Fruit fly (Drosophila melanogaster) whole organism, embryonic: ENCODE measurements around the gene Smox.

ENCODE experiments used
- CG11560 ChIP-seq: fragments of 200-800 bp; sonication (Bioruptor generic); IDR thresholded peaks from 3 replicates; pipeline ENCODE4 v1.3.6; 2022; ENCODE audit warnings: missing biosample characterization, missing genetic modification characterization
- CG12391 ChIP-seq: fragments of 200-800 bp; sonication (Bioruptor generic); optimal IDR thresholded peaks from 3 replicates; lab custom pipeline; 2018; ENCODE audit warnings: missing biosample characterization, mild to moderate bottlenecking, missing genetic modification characterization, moderate library complexity
- CG14050 ChIP-seq: fragments of 200-800 bp; sonication (Bioruptor generic); IDR thresholded peaks from 3 replicates; pipeline ENCODE4 v1.3.6; 2022; ENCODE audit warnings: missing biosample characterization, missing genetic modification characterization
- CG14710 ChIP-seq: fragments of 200-800 bp; sonication (Bioruptor generic); optimal IDR thresholded peaks from 3 replicates; lab custom pipeline; 2019; ENCODE audit warnings: missing biosample characterization, mild to moderate bottlenecking, missing genetic modification characterization, moderate library complexity
- CG17361 ChIP-seq: fragments of 200-800 bp; sonication (Bioruptor generic); IDR thresholded peaks from 3 replicates; pipeline ENCODE4 v1.3.6; 2022; ENCODE audit warnings: missing biosample characterization, missing genetic modification characterization
- CG17568 ChIP-seq: fragments of 200-800 bp; sonication (Bioruptor generic); optimal IDR thresholded peaks from 2 replicates; lab custom pipeline; 2018; ENCODE audit warnings: missing biosample characterization, mild to moderate bottlenecking, missing genetic modification characterization, moderate library complexity
- CG17612 ChIP-seq: fragments of 200-800 bp; sonication (Bioruptor generic); IDR thresholded peaks from 2 replicates; pipeline ENCODE4 v1.3.6; 2022; ENCODE audit warnings: missing biosample characterization, missing genetic modification characterization
- CG1832 ChIP-seq: fragments of 200-800 bp; sonication (Bioruptor generic); optimal IDR thresholded peaks from 2 replicates; lab custom pipeline; 2017; ENCODE audit warnings: missing biosample characterization, mild to moderate bottlenecking, missing genetic modification characterization, inconsistent platforms
- CG18619 ChIP-seq: fragments of 200-800 bp; sonication (Bioruptor generic); optimal IDR thresholded peaks from 3 replicates; lab custom pipeline; 2017; ENCODE audit warnings: missing biosample characterization, mild to moderate bottlenecking, missing genetic modification characterization
- CG2116 ChIP-seq: fragments of 200-800 bp; sonication (Bioruptor generic); optimal IDR thresholded peaks from 3 replicates; lab custom pipeline; 2018; ENCODE audit warnings: missing biosample characterization, mild to moderate bottlenecking, missing genetic modification characterization
- CG2199 ChIP-seq: fragments of 200-800 bp; sonication (Bioruptor generic); IDR thresholded peaks from 3 replicates; pipeline ENCODE4 v1.3.6; 2022; ENCODE audit warnings: missing biosample characterization, missing genetic modification characterization
- CG2875 ChIP-seq: fragments of 200-800 bp; sonication (Bioruptor generic); optimal IDR thresholded peaks from 2 replicates; lab custom pipeline; 2017; ENCODE audit warnings: missing biosample characterization, mild to moderate bottlenecking, missing genetic modification characterization, missing genetic modification reagents
- CG2889 ChIP-seq: fragments of 200-800 bp; sonication (Bioruptor generic); IDR thresholded peaks from 3 replicates; pipeline ENCODE4 v1.3.6; 2022; ENCODE audit warnings: missing biosample characterization, missing genetic modification characterization
- CG30403 ChIP-seq: fragments of 200-800 bp; sonication (Bioruptor generic); optimal IDR thresholded peaks from 3 replicates; lab custom pipeline; 2016; ENCODE audit warnings: missing biosample characterization, missing genetic modification characterization
- CG31365 ChIP-seq: fragments of 200-800 bp; sonication (Bioruptor generic); optimal IDR thresholded peaks from 2 replicates; lab custom pipeline; 2018; ENCODE audit warnings: missing biosample characterization, mild to moderate bottlenecking, missing genetic modification characterization
- CG3281 ChIP-seq: fragments of 200-800 bp; sonication (Bioruptor generic); optimal IDR thresholded peaks from 3 replicates; lab custom pipeline; 2017; ENCODE audit warnings: missing biosample characterization, mild to moderate bottlenecking, missing genetic modification characterization
- CG3847 ChIP-seq: fragments of 200-800 bp; sonication (Bioruptor generic); IDR thresholded peaks from 2 replicates; pipeline ENCODE4 v1.3.6; 2022; ENCODE audit warnings: missing biosample characterization, missing genetic modification characterization
- CG4282 ChIP-seq: fragments of 200-800 bp; sonication (Bioruptor generic); optimal IDR thresholded peaks from 2 replicates; lab custom pipeline; 2016; ENCODE audit warnings: missing biosample characterization, missing genetic modification characterization
- CG5953 ChIP-seq: fragments of 200-800 bp; sonication (Bioruptor generic); IDR thresholded peaks from 2 replicates; pipeline ENCODE4 v1.3.6; 2022; ENCODE audit warnings: missing biosample characterization, missing genetic modification characterization
- CG8290 ChIP-seq, 3 experiments: fragments of 200-800 bp; sonication (Bioruptor generic); optimal IDR thresholded peaks; 2 replicates each; lab custom pipeline; 2016 to 2019; ENCODE audit warnings: missing biosample characterization in 3 of 3, missing genetic modification characterization in 3 of 3, mild to moderate bottlenecking in 2 of 3, moderate library complexity in 1 of 3
- CHES-1-like ChIP-seq: fragments of 200-800 bp; sonication (Bioruptor generic); optimal IDR thresholded peaks from 2 replicates; lab custom pipeline; 2016; ENCODE audit warnings: missing biosample characterization, missing genetic modification characterization
- Dll ChIP-seq: fragments of 200-800 bp; sonication (Bioruptor generic); IDR thresholded peaks from 4 replicates; pipeline ENCODE4 v1.3.6; 2022; ENCODE audit warnings: missing biosample characterization, missing genetic modification characterization; ENCODE audit not compliant: partially characterized antibody
- Doc3 ChIP-seq: fragments of 200-800 bp; sonication (Bioruptor generic); IDR thresholded peaks from 3 replicates; pipeline ENCODE4 v1.3.6; 2022; ENCODE audit warnings: missing biosample characterization, missing genetic modification characterization; ENCODE audit not compliant: partially characterized antibody
- Drgx ChIP-seq: fragments of 200-800 bp; sonication (Bioruptor generic); IDR thresholded peaks from 2 replicates; pipeline ENCODE4 v1.3.6; 2022; ENCODE audit warnings: missing biosample characterization, missing genetic modification characterization
- Hey ChIP-seq: fragments of 200-800 bp; sonication (Bioruptor generic); optimal IDR thresholded peaks from 3 replicates; lab custom pipeline; 2018; ENCODE audit warnings: missing biosample characterization, mild to moderate bottlenecking, missing genetic modification characterization
- Hr3 ChIP-seq: fragments of 200-800 bp; sonication (Bioruptor generic); optimal IDR thresholded peaks from 3 replicates; lab custom pipeline; 2016; ENCODE audit warnings: missing biosample characterization, missing genetic modification characterization
- Jarid2 ChIP-seq: fragments of 200-800 bp; sonication (Bioruptor generic); optimal IDR thresholded peaks from 3 replicates; lab custom pipeline; 2017; ENCODE audit warnings: mild to moderate bottlenecking, missing biosample characterization, missing genetic modification reagents, missing genetic modification characterization
- Myb ChIP-seq: fragments of 200-800 bp; sonication (Bioruptor generic); optimal IDR thresholded peaks from 2 replicates; lab custom pipeline; 2016; ENCODE audit warnings: missing biosample characterization, missing genetic modification characterization
- NC2α ChIP-seq: fragments of 200-800 bp; sonication (Bioruptor generic); optimal IDR thresholded peaks from 2 replicates; lab custom pipeline; 2016; ENCODE audit warnings: missing biosample characterization, missing genetic modification characterization
- NFAT ChIP-seq: fragments of 200-800 bp; sonication (Bioruptor generic); IDR thresholded peaks from 2 replicates; pipeline ENCODE4 v1.3.6; 2022; ENCODE audit warnings: missing biosample characterization, missing genetic modification characterization
- Nf-YC ChIP-seq: fragments of 200-800 bp; optimal IDR thresholded peaks from 3 replicates; lab custom pipeline; 2019; ENCODE audit warnings: missing biosample characterization, mild to moderate bottlenecking, missing genetic modification characterization, moderate library complexity
- NfI ChIP-seq: fragments of 200-800 bp; sonication (Bioruptor generic); optimal IDR thresholded peaks from 3 replicates; lab custom pipeline; 2018; ENCODE audit warnings: missing biosample characterization, mild to moderate bottlenecking, missing genetic modification characterization, moderate library complexity
- Rfx ChIP-seq: fragments of 200-800 bp; sonication (Bioruptor generic); IDR thresholded peaks from 2 replicates; pipeline ENCODE4 v1.3.6; 2022; ENCODE audit warnings: missing biosample characterization, missing genetic modification characterization
- Tbp ChIP-seq: fragments of >200 bp; optimal IDR thresholded peaks from 2 replicates; lab custom pipeline; 2018; ENCODE audit warnings: missing biosample characterization, missing genetic modification characterization
- Xbp1 ChIP-seq: fragments of 200-800 bp; sonication (Bioruptor generic); optimal IDR thresholded peaks from 3 replicates; lab custom pipeline; 2016; ENCODE audit warnings: missing biosample characterization, mild to moderate bottlenecking, missing genetic modification characterization
- abd-A ChIP-seq: fragments of 200-800 bp; sonication (Bioruptor generic); optimal IDR thresholded peaks from 3 replicates; lab custom pipeline; 2019; ENCODE audit warnings: missing biosample characterization, mild to moderate bottlenecking, missing genetic modification characterization, moderate library complexity
- az2 ChIP-seq: fragments of 200-800 bp; sonication (Bioruptor generic); optimal IDR thresholded peaks from 3 replicates; lab custom pipeline; 2016; ENCODE audit warnings: missing biosample characterization, missing genetic modification characterization
- bab2 ChIP-seq: fragments of 200-800 bp; sonication (Bioruptor generic); optimal IDR thresholded peaks from 2 replicates; lab custom pipeline; 2016; ENCODE audit warnings: missing biosample characterization, missing genetic modification characterization
- bcd ChIP-seq: fragments of 200-800 bp; sonication (Bioruptor generic); optimal IDR thresholded peaks from 2 replicates; lab custom pipeline; 2017; ENCODE audit warnings: missing biosample characterization, mild to moderate bottlenecking, missing genetic modification characterization
- bowl ChIP-seq: fragments of 200-800 bp; sonication (Bioruptor generic); IDR thresholded peaks from 2 replicates; pipeline ENCODE4 v1.3.6; 2022; ENCODE audit warnings: missing biosample characterization, missing genetic modification characterization
- chif ChIP-seq, 2 experiments: fragments of 200-800 bp; sonication (Bioruptor generic); optimal IDR thresholded peaks; 3 replicates each; lab custom pipeline; 2016; ENCODE audit warnings: missing biosample characterization in 2 of 2, missing genetic modification characterization in 2 of 2
- fru ChIP-seq: fragments of >200 bp; optimal IDR thresholded peaks from 2 replicates; lab custom pipeline; 2017
- jumu ChIP-seq: fragments of 200-800 bp; sonication (Bioruptor generic); optimal IDR thresholded peaks from 3 replicates; lab custom pipeline; 2016; ENCODE audit warnings: missing biosample characterization, missing genetic modification characterization
- lilli ChIP-seq: fragments of 200-800 bp; sonication (Bioruptor generic); optimal IDR thresholded peaks from 3 replicates; lab custom pipeline; 2016; ENCODE audit warnings: missing biosample characterization, missing genetic modification characterization
- mam ChIP-seq: fragments of 200-800 bp; sonication (Bioruptor generic); optimal IDR thresholded peaks from 3 replicates; lab custom pipeline; 2016; ENCODE audit warnings: missing biosample characterization, missing genetic modification characterization
- repo ChIP-seq: fragments of 200-800 bp; sonication (Bioruptor generic); optimal IDR thresholded peaks from 2 replicates; lab custom pipeline; 2016; ENCODE audit warnings: missing biosample characterization, missing genetic modification characterization
- scrt ChIP-seq: fragments of 200-800 bp; sonication (Bioruptor generic); optimal IDR thresholded peaks from 2 replicates; lab custom pipeline; 2018; ENCODE audit warnings: missing biosample characterization, mild to moderate bottlenecking, missing genetic modification characterization, moderate library complexity
- tna ChIP-seq: fragments of 200-800 bp; sonication (Bioruptor generic); IDR thresholded peaks from 2 replicates; pipeline ENCODE4 v1.3.6; 2022; ENCODE audit warnings: missing biosample characterization, missing genetic modification characterization; ENCODE audit not compliant: partially characterized antibody
- trem ChIP-seq: fragments of 200-800 bp; optimal IDR thresholded peaks from 3 replicates; lab custom pipeline; 2019; ENCODE audit warnings: missing biosample characterization, mild to moderate bottlenecking, missing genetic modification characterization, moderate library complexity
- trh ChIP-seq: fragments of 200-800 bp; sonication (Bioruptor generic); optimal IDR thresholded peaks from 2 replicates; lab custom pipeline; 2016; ENCODE audit warnings: missing biosample characterization, missing genetic modification characterization
- wor ChIP-seq: fragments of 200-800 bp; sonication (Bioruptor generic); IDR thresholded peaks from 2 replicates; pipeline ENCODE4 v1.3.6; 2022; ENCODE audit warnings: missing biosample characterization, missing genetic modification characterization

Gene Smox

dm6 chrX:8115717-8116311 lies 26.3 kb downstream of the Smox start, which contains the start of gene Gclc (continued):
- TF ChIP-seq Nf-YC (tag; lab: Kevin White, UChicago) (peak; percentile 14), mam (GFP tag; lab: Kevin White, UChicago) (peak; percentile 9), lilli (no peak), trem (peak; percentile 31), jumu (GFP tag; lab: Kevin White, UChicago) (no peak), CHES-1-like (no peak), Tbp (GFP tag; lab: Kevin White, UChicago) (no peak), chif (GFP tag; optimal IDR thresholded peaks at IDR 0.05; lab: Kevin White, UChicago) (no peak), CG5953 (GFP tag; lab: Robert Waterston, UW) (no peak), CG14050 (GFP tag; lab: Robert Waterston, UW) (no peak), abd-A (no peak), CG1832 (GFP tag; lab: Kevin White, UChicago) (no peak), scrt (GFP tag; lab: Kevin White, UChicago) (peak; percentile 47), Xbp1 (GFP tag; lab: Kevin White, UChicago) (no peak), Rfx (peak; percentile 26; the same call in 1 of the 2 replicates), Hey (tag; lab: Kevin White, UChicago) (no peak), tna (no peak), NFAT (GFP tag; lab: Robert Waterston, UW) (0 out of 2 replicates have a peak, but pooled peaks have one; percentile 23), Drgx (GFP tag; lab: Robert Waterston, UW) (no peak), CG12391 (no peak), bab2 (GFP tag; lab: Kevin White, UChicago) (no peak), CG2889 (GFP tag; lab: Robert Waterston, UW) (no peak), fru (no peak), NC2α (GFP tag; lab: Kevin White, UChicago) (no peak), Hr3 (no peak), Doc3 (GFP tag; lab: Robert Waterston, UW) (0 out of 3 replicates have a peak, but pooled peaks have one; percentile 35), CG17568 (GFP tag; lab: Kevin White, UChicago) (peak; percentile 24), trh (no peak), CG4282 (GFP tag; lab: Kevin White, UChicago) (no peak), wor (GFP tag; lab: Robert Waterston, UW) (no peak), CG14710 (tag; lab: Kevin White, UChicago) (no peak), bowl (GFP tag; lab: Robert Waterston, UW) (no peak), NfI (no peak), CG31365 (tag; lab: Kevin White, UChicago) (no peak), CG18619 (GFP tag; lab: Kevin White, UChicago) (no peak), Myb (GFP tag; lab: Kevin White, UChicago) (peak; percentile 18), CG17612 (GFP tag; lab: Robert Waterston, UW) (no peak), CG2199 (GFP tag; lab: Robert Waterston, UW) (no peak), az2 (GFP tag; lab: Kevin White, UChicago) (no peak), Dll (peak; percentile 50; the same call in 1 of the 4 replicates), CG8290 (GFP tag; optimal IDR thresholded peaks at IDR 0.05; lab: Kevin White, UChicago) (no peak), CG8290 (tag; optimal IDR thresholded peaks at IDR 0.05; lab: Kevin White, UChicago) (peak in 1 of 2 experiments; percentile 13), Jarid2 (GFP tag; lab: Kevin White, UChicago) (peak; percentile 56), CG2116 (GFP tag; lab: Kevin White, UChicago) (peak; percentile 79), CG30403 (no peak), CG11560 (tag; lab: Robert Waterston, UW) (no peak), CG3847 (GFP tag; lab: Robert Waterston, UW) (0 out of 2 replicates have a peak, but pooled peaks have one; percentile 30), CG17361 (no peak), bcd (GFP tag; lab: Kevin White, UChicago) (no peak), CG2875 (GFP tag; lab: Kevin White, UChicago) (no peak), CG3281 (GFP tag; lab: Kevin White, UChicago) (peak; percentile 11), repo (no peak)
